Worm (Caenorhabditis elegans) whole organism, early embryonic: ENCODE results near the gene Y47D3A.31.

Experiments used
- F13C5.2 ChIP-seq: sonication (generic microtip); optimal IDR thresholded peaks from 2 replicates; lab custom pipeline; 2017; ENCODE audit warnings: mild to moderate bottlenecking, missing genetic modification characterization, inconsistent platforms, missing compliant biosample characterization
- aly-1 ChIP-seq: sonication (generic microtip); optimal IDR thresholded peaks from 2 replicates; lab custom pipeline; 2016; ENCODE audit warnings: missing genetic modification characterization, missing compliant biosample characterization
- ama-1 ChIP-seq: fragments of 150-350 bp; optimal IDR thresholded peaks from 2 replicates; lab custom pipeline; 2014
- flt-1 ChIP-seq: fragments of 200-800 bp; sonication (Bioruptor generic); IDR thresholded peaks from 2 replicates; pipeline ENCODE4 v1.3.6; 2022; ENCODE audit warnings: missing genetic modification characterization, missing compliant biosample characterization
- hmg-4 ChIP-seq: fragments of 200-800 bp; sonication (Bioruptor generic); optimal IDR thresholded peaks from 2 replicates; lab custom pipeline; 2018; ENCODE audit warnings: mild to moderate bottlenecking, missing genetic modification characterization, missing compliant biosample characterization
- tbx-37 ChIP-seq: fragments of 200-800 bp; sonication (Bioruptor generic); conservative IDR thresholded peaks from 2 replicates; pipeline ENCODE4 v1.3.6; 2022; ENCODE audit warnings: missing genetic modification reagents, missing genetic modification characterization, missing compliant biosample characterization

DNA sequence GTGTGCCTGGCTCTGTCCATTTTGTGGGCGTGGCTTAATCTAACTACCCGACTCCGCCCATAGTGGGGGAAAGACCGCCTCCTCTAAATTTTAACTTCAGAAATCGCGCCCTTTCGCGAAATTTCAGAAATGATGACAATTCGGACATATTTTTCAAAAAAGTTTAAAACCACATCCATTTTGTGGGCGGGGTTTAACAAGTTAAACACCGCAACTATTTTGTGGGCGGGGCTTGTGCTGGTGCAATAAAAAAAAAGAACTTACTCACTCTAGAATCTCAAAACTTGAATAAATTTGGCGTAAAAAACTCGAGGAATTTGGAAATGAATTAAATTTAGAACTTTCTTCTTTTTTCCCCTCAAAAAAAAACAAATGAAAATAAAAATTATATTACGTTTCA, 13.5 kb upstream of the Y47D3A.31 start:
- TF ChIP-seq ama-1 (lab: Kevin White, UChicago) (no peak), hmg-4 (GFP tag; lab: Kevin White, UChicago) (no peak), aly-1 (tag; lab: Kevin White, UChicago) (no peak), F13C5.2 (no peak), tbx-37 (GFP tag; lab: Robert Waterston, UW) (no peak), flt-1 (GFP tag; lab: Robert Waterston, UW) (no peak)
